Worm (Caenorhabditis elegans) whole organism, L4 larva: Measurements from ENCODE around the gene F41E7.2.

ENCODE experiments used
- F49E8.2 ChIP-seq: sonication (generic microtip); optimal IDR thresholded peaks from 2 replicates; lab custom pipeline; 2016; ENCODE audit warnings: missing compliant biosample characterization, mild to moderate bottlenecking, missing genetic modification characterization, borderline replicate concordance
- R02D3.7 ChIP-seq: fragments of 150-350 bp; sonication (generic microtip); optimal IDR thresholded peaks from 3 replicates; lab custom pipeline; 2014; ENCODE audit warnings: missing biosample characterization, missing genetic modification characterization
- T20F7.1 ChIP-seq: fragments of 200-800 bp; sonication (Bioruptor generic); optimal IDR thresholded peaks from 2 replicates; lab custom pipeline; 2018; ENCODE audit warnings: mild to moderate bottlenecking, missing genetic modification characterization, missing compliant biosample characterization
- Y48G9A.11 ChIP-seq: fragments of 200-800 bp; sonication (Bioruptor generic); IDR thresholded peaks from 2 replicates; pipeline ENCODE4 v1.3.6; 2022; ENCODE audit warnings: missing genetic modification reagents, missing genetic modification characterization, missing compliant biosample characterization
- ZK546.5 ChIP-seq, 2 experiments: sonication (generic microtip); optimal IDR thresholded peaks; 2 replicates each; lab custom pipeline; 2017; ENCODE audit warnings: missing biosample characterization in 2 of 2, missing genetic modification characterization in 2 of 2
- aha-1 ChIP-seq: fragments of 150-350 bp; peaks from one replicate; lab custom pipeline; 2014; ENCODE audit warnings: missing biosample characterization, missing genetic modification characterization
- aly-2 ChIP-seq: sonication (generic microtip); optimal IDR thresholded peaks from 2 replicates; lab custom pipeline; 2018; ENCODE audit warnings: missing biosample characterization, missing genetic modification characterization
- ceh-82 ChIP-seq: sonication (generic microtip); optimal IDR thresholded peaks from 2 replicates; lab custom pipeline; 2017; ENCODE audit warnings: missing biosample characterization, missing genetic modification characterization
- cey-2 ChIP-seq: sonication (generic microtip); optimal IDR thresholded peaks from 3 replicates; lab custom pipeline; 2017; ENCODE audit warnings: missing genetic modification characterization, mild to moderate bottlenecking, missing compliant biosample characterization, antibody characterized with exemption, borderline replicate concordance; ENCODE audit not compliant: insufficient read depth
- daf-12 ChIP-seq: fragments of 150-350 bp; optimal IDR thresholded peaks from 2 replicates; lab custom pipeline; 2014; ENCODE audit warnings: missing biosample characterization, missing genetic modification reagents, missing genetic modification characterization
- daf-8 ChIP-seq: fragments of 200-800 bp; sonication (Bioruptor generic); IDR thresholded peaks from 2 replicates; pipeline ENCODE4 v1.3.6; 2022; ENCODE audit warnings: missing genetic modification characterization, missing compliant biosample characterization
- dve-1 ChIP-seq: sonication (generic microtip); optimal IDR thresholded peaks from 2 replicates; lab custom pipeline; 2017; ENCODE audit warnings: antibody characterized with exemption, mild to moderate bottlenecking, missing genetic modification characterization, missing compliant biosample characterization; ENCODE audit not compliant: insufficient read depth
- lim-7 ChIP-seq: fragments of 200-800 bp; sonication (Bioruptor generic); IDR thresholded peaks from 2 replicates; pipeline ENCODE4 v1.3.6; 2022; ENCODE audit warnings: missing genetic modification characterization, missing compliant biosample characterization
- lin-15B ChIP-seq: fragments of 150-350 bp; sonication (generic microtip); optimal IDR thresholded peaks from 3 replicates; lab custom pipeline; 2014; ENCODE audit warnings: missing biosample characterization, missing genetic modification characterization
- lin-29 ChIP-seq: fragments of 200-800 bp; sonication (Bioruptor generic); IDR thresholded peaks from 2 replicates; pipeline ENCODE4 v1.3.6; 2022; ENCODE audit warnings: missing genetic modification reagents, missing genetic modification characterization, missing compliant biosample characterization
- lin-39 ChIP-seq: fragments of 150-350 bp; optimal IDR thresholded peaks from 2 replicates; lab custom pipeline; 2014; ENCODE audit warnings: missing biosample characterization, missing genetic modification reagents, missing genetic modification characterization
- madf-5 ChIP-seq, 2 experiments: fragments of 200-800 bp; sonication (Bioruptor generic); IDR thresholded peaks; 2 replicates each; pipeline ENCODE4 v1.3.6; 2022; ENCODE audit warnings: missing compliant biosample characterization in 2 of 2, missing genetic modification characterization in 2 of 2
- mep-1 ChIP-seq: fragments of 150-350 bp; sonication (generic microtip); optimal IDR thresholded peaks from 3 replicates; lab custom pipeline; 2014; ENCODE audit warnings: missing biosample characterization, missing genetic modification characterization
- mes-2 ChIP-seq: sonication (generic microtip); optimal IDR thresholded peaks from 2 replicates; lab custom pipeline; 2016; ENCODE audit warnings: missing genotype, mild to moderate bottlenecking, missing genetic modification characterization, missing compliant biosample characterization; ENCODE audit not compliant: poor library complexity, severe bottlenecking
- mxl-3 ChIP-seq: fragments of 200-800 bp; sonication (Bioruptor generic); optimal IDR thresholded peaks from 2 replicates; lab custom pipeline; 2018; ENCODE audit warnings: mild to moderate bottlenecking, missing genetic modification characterization, missing compliant biosample characterization
- nhr-102 ChIP-seq: sonication (generic microtip); optimal IDR thresholded peaks from 2 replicates; lab custom pipeline; 2016; ENCODE audit warnings: mild to moderate bottlenecking, missing genetic modification characterization, moderate library complexity, missing compliant biosample characterization
- nhr-25 ChIP-seq: sonication (generic microtip); optimal IDR thresholded peaks from 2 replicates; lab custom pipeline; 2017; ENCODE audit warnings: missing genetic modification characterization, mild to moderate bottlenecking, missing compliant biosample characterization, antibody characterized with exemption, moderate library complexity, borderline replicate concordance; ENCODE audit not compliant: insufficient read depth
- nhr-48 ChIP-seq: sonication (generic microtip); optimal IDR thresholded peaks from 2 replicates; lab custom pipeline; 2016; ENCODE audit warnings: mild to moderate bottlenecking, missing genetic modification characterization, missing compliant biosample characterization
- skn-1 ChIP-seq: fragments of 150-350 bp; optimal IDR thresholded peaks from 2 replicates; lab custom pipeline; 2014; ENCODE audit warnings: missing biosample characterization, missing genetic modification characterization
- snpc-1.2 ChIP-seq: fragments of 200-800 bp; sonication (Bioruptor generic); IDR thresholded peaks from 2 replicates; pipeline ENCODE4 v1.3.6; 2022; ENCODE audit warnings: missing genetic modification reagents, missing genetic modification characterization, missing compliant biosample characterization
- spr-1 ChIP-seq: sonication (generic microtip); optimal IDR thresholded peaks from 2 replicates; lab custom pipeline; 2016; ENCODE audit warnings: mild to moderate bottlenecking, missing genetic modification characterization, missing compliant biosample characterization
- spr-3 ChIP-seq: fragments of 200-800 bp; sonication (Bioruptor generic); optimal IDR thresholded peaks from 2 replicates; lab custom pipeline; 2018; ENCODE audit warnings: mild to moderate bottlenecking, missing genetic modification characterization, missing compliant biosample characterization
- tag-97 ChIP-seq: fragments of 200-800 bp; sonication (Bioruptor generic); IDR thresholded peaks from 2 replicates; pipeline ENCODE4 v1.3.6; 2022; ENCODE audit warnings: missing genetic modification characterization, missing compliant biosample characterization
- tra-1 ChIP-seq: fragments of 200-800 bp; sonication (Bioruptor generic); IDR thresholded peaks from 2 replicates; pipeline ENCODE4 v1.3.6; 2022; ENCODE audit warnings: missing genetic modification reagents, missing genetic modification characterization, missing compliant biosample characterization
- unc-130 ChIP-seq: sonication (generic microtip); optimal IDR thresholded peaks from 2 replicates; lab custom pipeline; 2016; ENCODE audit warnings: missing genetic modification reagents, missing genetic modification characterization, missing compliant biosample characterization
- zip-11 ChIP-seq: fragments of 200-800 bp; sonication (Bioruptor generic); IDR thresholded peaks from 2 replicates; pipeline ENCODE4 v1.3.6; 2022; ENCODE audit warnings: missing genetic modification characterization, missing compliant biosample characterization
- zip-2 ChIP-seq: fragments of 150-350 bp; optimal IDR thresholded peaks from 2 replicates; lab custom pipeline; 2014; ENCODE audit warnings: missing biosample characterization, missing genetic modification characterization
- ztf-7 ChIP-seq: fragments of 150-350 bp; optimal IDR thresholded peaks from 2 replicates; lab custom pipeline; 2014; ENCODE audit warnings: missing biosample characterization, missing genetic modification characterization

F41E7.2 gene

ce11 chrX:10306289-10306688 is 32.8 kb downstream of the F41E7.2 start, which contains the start of gene cnc-8:
Gene cnc-8 (plus strand): TSS chrX:10306595.
- TF ChIP-seq nhr-25 (tag; lab: Kevin White, UChicago) (peak; percentile 29), mep-1 (tag; lab: Kevin White, UChicago) (peak; percentile 22), aha-1 (tag; lab: Kevin White, UChicago) (peak; percentile 49), ztf-7 (tag; lab: Kevin White, UChicago) (no peak), dve-1 (tag; lab: Kevin White, UChicago) (peak; percentile 9)
- TF ChIP-seq, all 104 proteins: peak for 4

ce11 chrX:10306923-10307322 is 33.4 kb downstream of the F41E7.2 start:
- TF ChIP-seq nhr-25 (tag; lab: Kevin White, UChicago), result peak; percentile 25
- TF ChIP-seq daf-12 (tag; lab: Kevin White, UChicago), result no peak
- TF ChIP-seq nhr-102, result no peak
- TF ChIP-seq, all 104 proteins: peak for 1

- TF ChIP-seq lin-29, result no peak
- no peak for TF ChIP-seq F49E8.2
- TF ChIP-seq daf-8 (GFP tag; lab: Robert Waterston, UW), result no peak
- no peak for TF ChIP-seq mes-2
- no peak for TF ChIP-seq mxl-3 (GFP tag; lab: Kevin White, UChicago)
- no peak for TF ChIP-seq cey-2 (tag; lab: Kevin White, UChicago)
- TF ChIP-seq nhr-48 (tag; lab: Kevin White, UChicago), result no peak
- TF ChIP-seq ztf-7 (tag; lab: Kevin White, UChicago), result no peak
- TF ChIP-seq aly-2 (tag; lab: Kevin White, UChicago), result no peak
Observed at ce11 chrX:10307495-10307894, 34.0 kb downstream of the F41E7.2 start, which contains the start of gene F41E7.7. Gene F41E7.7 (plus strand): TSS chrX:10307795.

- TF ChIP-seq zip-11 (no peak), spr-1 (tag; lab: Kevin White, UChicago) (no peak), tra-1 (GFP tag; lab: Robert Waterston, UW) (no peak), tag-97 (GFP tag; lab: Robert Waterston, UW) (no peak), lin-39 (tag; lab: Kevin White, UChicago) (no peak), daf-12 (tag; lab: Kevin White, UChicago) (no peak), spr-3 (GFP tag; lab: Kevin White, UChicago) (no peak), R02D3.7 (no peak), lin-15B (tag; lab: Kevin White, UChicago) (no peak), ceh-82 (no peak), ZK546.5 (tag; optimal IDR thresholded peaks at IDR 0.05; lab: Kevin White, UChicago) (no peak), zip-2 (tag; lab: Kevin White, UChicago) (no peak), snpc-1.2 (GFP tag; lab: Robert Waterston, UW) (no peak), F49E8.2 (no peak)
Observed at ce11 chrX:10310366-10310765, 36.9 kb downstream of the F41E7.2 start, which contains the start of gene F41E7.6. Gene F41E7.6 (minus strand): TSS chrX:10310466.

ce11 chrX:10315905-10316304 is 42.4 kb downstream of the F41E7.2 start, which contains the start of gene F41E7.9:
Gene F41E7.9 (minus strand): TSS chrX:10316005.
- TF ChIP-seq T20F7.1 (no peak), F49E8.2 (no peak), zip-11 (no peak), lim-7 (GFP tag; lab: Robert Waterston, UW) (no peak), madf-5 (GFP tag; IDR thresholded peaks at IDR 0.05; lab: Robert Waterston, UW) (no peak), zip-2 (tag; lab: Kevin White, UChicago) (no peak), tra-1 (GFP tag; lab: Robert Waterston, UW) (no peak), R02D3.7 (no peak), nhr-48 (tag; lab: Kevin White, UChicago) (no peak), skn-1 (tag; lab: Kevin White, UChicago) (no peak), Y48G9A.11 (GFP tag; lab: Robert Waterston, UW) (no peak), unc-130 (GFP tag; lab: Kevin White, UChicago) (no peak)
- TF ChIP-seq, all 104 proteins: peak for 0
